Worm (Caenorhabditis elegans) whole organism, mixed stage, embryonic: Measurements from ENCODE around the gene fbxa-96.

ENCODE experiments used
- M03D4.4 ChIP-seq: sonication (generic microtip); optimal IDR thresholded peaks from 2 replicates; lab custom pipeline; 2017; ENCODE audit warnings: mild to moderate bottlenecking, missing genetic modification characterization, missing compliant biosample characterization
- lin-13 ChIP-seq: fragments of 150-350 bp; optimal IDR thresholded peaks from 2 replicates; lab custom pipeline; 2014; ENCODE audit warnings: missing biosample characterization, missing genetic modification characterization
- mab-5 ChIP-seq: fragments of 150-350 bp; optimal IDR thresholded peaks from 2 replicates; lab custom pipeline; 2014; ENCODE audit warnings: missing biosample characterization, missing genetic modification characterization
- nhr-28 ChIP-seq: fragments of 150-350 bp; optimal IDR thresholded peaks from 2 replicates; lab custom pipeline; 2014; ENCODE audit warnings: missing biosample characterization, missing genetic modification characterization
- pha-4 ChIP-seq: fragments of 150-350 bp; optimal IDR thresholded peaks from 2 replicates; lab custom pipeline; 2018; ENCODE audit warnings: missing biosample characterization, missing genetic modification reagents, missing genetic modification characterization
- unc-39 ChIP-seq: fragments of 150-350 bp; optimal IDR thresholded peaks from 2 replicates; lab custom pipeline; 2014; ENCODE audit warnings: missing biosample characterization, missing genetic modification characterization

- TF ChIP-seq nhr-28 (tag; lab: Kevin White, UChicago) = no peak
- TF ChIP-seq mab-5 (tag; lab: Kevin White, UChicago) = no peak
- TF ChIP-seq unc-39 (tag; lab: Kevin White, UChicago) = no peak
- TF ChIP-seq M03D4.4 = no peak
- no peak for TF ChIP-seq lin-13
- no peak for TF ChIP-seq pha-4 (tag; lab: Kevin White, UChicago)
These were observed 34.8 kb upstream of the fbxa-96 start, which contains the start of gene F09B12.7 for ce11 chrX:15094973-15095372.
